Worm (Caenorhabditis elegans) whole organism, young adult: ENCODE results near the gene rfip-1.

ENCODE experiments used
- F37B4.10 ChIP-seq: fragments of 200-800 bp; sonication (Bioruptor generic); IDR thresholded peaks from 2 replicates; pipeline ENCODE4 v1.3.6; 2022; ENCODE audit warnings: missing genetic modification characterization, missing compliant biosample characterization
- F55B11.4 ChIP-seq: sonication (generic microtip); optimal IDR thresholded peaks from 2 replicates; lab custom pipeline; 2016; ENCODE audit warnings: missing compliant biosample characterization, missing genetic modification characterization, borderline replicate concordance; ENCODE audit not compliant: insufficient read depth
- bed-2 ChIP-seq: fragments of 200-800 bp; sonication (Bioruptor generic); IDR thresholded peaks from 2 replicates; pipeline ENCODE4 v1.3.6; 2022; ENCODE audit warnings: missing genetic modification reagents, missing genetic modification characterization, missing compliant biosample characterization
- ceh-40 ChIP-seq: fragments of 200-800 bp; sonication (Bioruptor generic); IDR thresholded peaks from 2 replicates; pipeline ENCODE4 v1.3.6; 2022; ENCODE audit warnings: missing genetic modification characterization, missing compliant biosample characterization
- die-1 ChIP-seq: sonication (generic microtip); optimal IDR thresholded peaks from 2 replicates; lab custom pipeline; 2016; ENCODE audit warnings: missing genotype, mild to moderate bottlenecking, missing genetic modification characterization, missing compliant biosample characterization
- gei-17 ChIP-seq: fragments of 200-800 bp; sonication (Bioruptor generic); optimal IDR thresholded peaks from 2 replicates; lab custom pipeline; 2018; ENCODE audit warnings: mild to moderate bottlenecking, missing genetic modification characterization, missing compliant biosample characterization
- hsf-1 ChIP-seq: fragments of 200-800 bp; sonication (Bioruptor generic); IDR thresholded peaks from 2 replicates; pipeline ENCODE4 v1.3.6; 2022; ENCODE audit warnings: missing genetic modification reagents, missing genetic modification characterization, missing compliant biosample characterization
- lir-1 ChIP-seq: fragments of 200-800 bp; sonication (Bioruptor generic); conservative IDR thresholded peaks from 2 replicates; pipeline ENCODE4 v1.3.6; 2022; ENCODE audit warnings: missing genetic modification reagents, missing genetic modification characterization, missing compliant biosample characterization
- madf-3 ChIP-seq: fragments of 200-800 bp; sonication (Bioruptor generic); IDR thresholded peaks from 2 replicates; pipeline ENCODE4 v1.3.6; 2022; ENCODE audit warnings: missing genetic modification reagents, missing genetic modification characterization, missing compliant biosample characterization
- madf-6 ChIP-seq: fragments of 200-800 bp; sonication (Bioruptor generic); IDR thresholded peaks from 2 replicates; pipeline ENCODE4 v1.3.6; 2022; ENCODE audit warnings: missing genetic modification reagents, missing genetic modification characterization, missing compliant biosample characterization
- mcd-1 ChIP-seq: fragments of 200-800 bp; sonication (Bioruptor generic); IDR thresholded peaks from 2 replicates; pipeline ENCODE4 v1.3.6; 2022; ENCODE audit warnings: missing genetic modification reagents, missing genetic modification characterization, missing compliant biosample characterization
- pha-4 ChIP-seq: fragments of 150-350 bp; sonication (generic microtip); optimal IDR thresholded peaks from 2 replicates; lab custom pipeline; 2014; ENCODE audit warnings: missing biosample characterization, missing genetic modification reagents, missing genetic modification characterization
- snpc-3.4 ChIP-seq: sonication (generic microtip); optimal IDR thresholded peaks from 2 replicates; lab custom pipeline; 2017; ENCODE audit warnings: missing genetic modification characterization, mild to moderate bottlenecking, missing compliant biosample characterization, antibody characterized with exemption, moderate library complexity, missing genotype, missing genetic modification reagents
- somi-1 ChIP-seq: fragments of 200-800 bp; sonication (Bioruptor generic); optimal IDR thresholded peaks from 2 replicates; lab custom pipeline; 2018; ENCODE audit warnings: mild to moderate bottlenecking, missing genetic modification characterization, missing compliant biosample characterization

DNA sequence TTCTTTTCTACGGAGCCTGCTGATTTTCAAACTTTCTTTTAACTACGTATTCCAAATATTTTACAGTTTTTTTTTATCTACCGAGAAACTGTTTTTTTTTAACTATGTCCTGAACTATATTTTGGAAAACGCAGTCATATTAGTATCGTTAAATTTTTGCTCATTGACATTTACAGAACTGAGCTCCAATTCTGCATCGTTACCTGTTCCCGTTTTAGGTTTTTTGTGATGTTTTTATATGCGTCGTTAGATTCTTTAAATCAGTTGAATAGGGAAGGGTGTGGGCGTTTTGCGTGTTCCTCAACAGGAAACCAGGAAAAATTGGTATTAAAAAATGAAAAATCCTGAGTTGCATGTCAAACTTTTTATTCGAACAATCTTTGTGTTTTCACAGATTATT, 8.5 kb downstream of the rfip-1 start:
- TF ChIP-seq pha-4 (tag; lab: Kevin White, UChicago): no peak
- TF ChIP-seq mcd-1 (GFP tag; lab: Robert Waterston, UW): no peak
- no peak for TF ChIP-seq bed-2 (GFP tag; lab: Robert Waterston, UW)
- no peak for TF ChIP-seq die-1 (tag; lab: Kevin White, UChicago)
- no peak for TF ChIP-seq snpc-3.4
- TF ChIP-seq ceh-40 (GFP tag; lab: Robert Waterston, UW): no peak
- no peak for TF ChIP-seq somi-1 (GFP tag; lab: Kevin White, UChicago)
- TF ChIP-seq lir-1 (GFP tag; lab: Robert Waterston, UW): no peak
- no peak for TF ChIP-seq hsf-1 (GFP tag; lab: Robert Waterston, UW)
- no peak for TF ChIP-seq F55B11.4 (tag; lab: Kevin White, UChicago)
- TF ChIP-seq F37B4.10 (GFP tag; lab: Robert Waterston, UW): no peak
- TF ChIP-seq gei-17 (GFP tag; lab: Kevin White, UChicago): no peak
- TF ChIP-seq madf-3: no peak
- TF ChIP-seq madf-6: no peak
